Worm (Caenorhabditis elegans) whole organism, midembryonic: ENCODE measurements around the gene M01B2.12.
"Not testable (repeated sequence)": the region's sequence is repeated elsewhere in the genome, so short reads cannot be mapped to it uniquely, and the experiment has no call there.

Experiments
- T22C8.4 ChIP-seq: fragments of 200-800 bp; sonication (Bioruptor generic); IDR thresholded peaks from 2 replicates; pipeline ENCODE4 v1.3.6; 2022; ENCODE audit warnings: missing genetic modification characterization, missing compliant biosample characterization
- flt-1 ChIP-seq: fragments of 200-800 bp; sonication (Bioruptor generic); IDR thresholded peaks from 2 replicates; pipeline ENCODE4 v1.3.6; 2022; ENCODE audit warnings: missing genetic modification characterization, missing compliant biosample characterization
- ref-1 ChIP-seq: fragments of 200-800 bp; sonication (Bioruptor generic); conservative IDR thresholded peaks from 2 replicates; pipeline ENCODE4 v1.3.6; 2022; ENCODE audit warnings: missing genetic modification reagents, missing genetic modification characterization, missing compliant biosample characterization

Gene M01B2.12

DNA sequence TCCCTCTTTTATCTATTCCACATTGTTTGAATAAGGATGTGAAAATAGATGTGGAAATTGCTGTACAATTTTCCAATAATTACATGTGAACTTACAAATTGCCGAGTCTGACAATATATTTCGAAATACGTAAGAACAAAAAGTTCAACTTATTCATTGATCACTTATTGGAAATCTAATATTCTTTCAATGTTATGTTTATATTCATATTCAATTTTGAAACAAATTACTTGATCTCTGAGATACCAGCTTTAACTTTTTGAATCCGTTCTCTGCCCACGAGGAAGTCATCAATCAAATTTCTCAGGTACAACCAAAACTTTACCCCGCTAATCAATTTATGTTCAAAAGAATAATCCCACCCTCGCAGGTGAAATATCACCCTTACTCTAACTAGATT lies 48.9 kb downstream of the M01B2.12 start, which contains the start of gene sri-26:
Gene sri-26, plus strand, starts transcription at position 301 of the 400 bp plus-strand sequence.
- not testable (repeated sequence) for TF ChIP-seq flt-1 (GFP tag; lab: Robert Waterston, UW); T22C8.4 (GFP tag; lab: Robert Waterston, UW); ref-1
